Worm (Caenorhabditis elegans) whole organism, L4/young adult: ENCODE data around the gene F22E12.1.

Experiments
- W03F9.2 ChIP-seq: fragments of 150-350 bp; optimal IDR thresholded peaks from 2 replicates; lab custom pipeline; 2014; ENCODE audit warnings: missing biosample characterization, missing genetic modification characterization
- dao-5 ChIP-seq: sonication (generic microtip); optimal IDR thresholded peaks from 2 replicates; lab custom pipeline; 2016; ENCODE audit warnings: missing genotype, missing genetic modification characterization, moderate library complexity, missing compliant biosample characterization
- him-1 ChIP-seq: sonication (generic microtip); optimal IDR thresholded peaks from 2 replicates; lab custom pipeline; 2016; ENCODE audit warnings: missing genotype, missing genetic modification reagents, missing genetic modification characterization, missing compliant biosample characterization

DNA sequence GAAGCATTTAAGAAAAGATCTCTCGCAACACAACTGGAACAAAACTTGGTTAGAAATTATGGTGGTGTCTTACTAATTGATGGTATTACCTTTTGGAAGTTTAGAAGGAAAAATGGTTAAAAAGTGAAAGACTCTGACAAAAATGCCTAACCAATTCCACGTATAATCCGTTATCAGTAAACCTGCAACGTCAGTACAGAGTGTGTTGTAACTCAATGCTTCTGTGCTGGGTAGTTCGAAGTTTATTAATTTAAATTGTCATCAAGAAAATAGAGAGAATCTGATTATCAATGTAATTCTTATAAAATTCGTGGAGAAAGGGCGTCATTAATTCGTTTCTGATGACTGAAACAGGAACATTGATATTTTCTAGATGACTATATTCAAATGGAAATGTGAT lies 21.9 kb downstream of the F22E12.1 start:
- TF ChIP-seq dao-5 (tag; lab: Kevin White, UChicago) = no peak
- no peak for TF ChIP-seq W03F9.2 (tag; lab: Kevin White, UChicago)
- TF ChIP-seq him-1 (tag; lab: Kevin White, UChicago) = no peak
